Worm (Caenorhabditis elegans) whole organism, early embryonic: ENCODE data around the gene cri-2.

Source experiments
- B0310.2 ChIP-seq: sonication (generic microtip); optimal IDR thresholded peaks from 2 replicates; lab custom pipeline; 2016; ENCODE audit warnings: mild to moderate bottlenecking, missing genetic modification characterization, missing compliant biosample characterization
- F13C5.2 ChIP-seq: sonication (generic microtip); optimal IDR thresholded peaks from 2 replicates; lab custom pipeline; 2017; ENCODE audit warnings: mild to moderate bottlenecking, missing genetic modification characterization, inconsistent platforms, missing compliant biosample characterization
- aly-1 ChIP-seq: sonication (generic microtip); optimal IDR thresholded peaks from 2 replicates; lab custom pipeline; 2016; ENCODE audit warnings: missing genetic modification characterization, missing compliant biosample characterization
- ama-1 ChIP-seq: fragments of 150-350 bp; optimal IDR thresholded peaks from 2 replicates; lab custom pipeline; 2014
- ceh-13 ChIP-seq: fragments of 200-800 bp; sonication (Bioruptor generic); optimal IDR thresholded peaks from 2 replicates; lab custom pipeline; 2018; ENCODE audit warnings: mild to moderate bottlenecking, missing genetic modification characterization, missing compliant biosample characterization
- ceh-36 ChIP-seq: sonication (generic microtip); optimal IDR thresholded peaks from 2 replicates; lab custom pipeline; 2016; ENCODE audit warnings: missing genetic modification characterization, inconsistent platforms, missing compliant biosample characterization
- ets-7 ChIP-seq: sonication (generic microtip); optimal IDR thresholded peaks from 2 replicates; lab custom pipeline; 2016; ENCODE audit warnings: missing genotype, missing genetic modification characterization, missing compliant biosample characterization
- flt-1 ChIP-seq: fragments of 200-800 bp; sonication (Bioruptor generic); IDR thresholded peaks from 2 replicates; pipeline ENCODE4 v1.3.6; 2022; ENCODE audit warnings: missing genetic modification characterization, missing compliant biosample characterization
- hmbx-1 ChIP-seq: sonication (generic microtip); optimal IDR thresholded peaks from 2 replicates; lab custom pipeline; 2016; ENCODE audit warnings: mild to moderate bottlenecking, missing genetic modification characterization, missing compliant biosample characterization
- hmg-4 ChIP-seq: fragments of 200-800 bp; sonication (Bioruptor generic); optimal IDR thresholded peaks from 2 replicates; lab custom pipeline; 2018; ENCODE audit warnings: mild to moderate bottlenecking, missing genetic modification characterization, missing compliant biosample characterization
- hnd-1 ChIP-seq: sonication (generic microtip); optimal IDR thresholded peaks from 2 replicates; lab custom pipeline; 2016; ENCODE audit warnings: missing genetic modification characterization, missing compliant biosample characterization
- pes-1 ChIP-seq: fragments of 200-800 bp; sonication (Bioruptor generic); IDR thresholded peaks from 2 replicates; pipeline ENCODE4 v1.3.6; 2022; ENCODE audit warnings: missing genetic modification reagents, missing genetic modification characterization, missing compliant biosample characterization
- scrt-1 ChIP-seq: fragments of 200-800 bp; sonication (Bioruptor generic); IDR thresholded peaks from 2 replicates; pipeline ENCODE4 v1.3.6; 2022; ENCODE audit warnings: missing genetic modification characterization, missing compliant biosample characterization
- sea-1 ChIP-seq: fragments of 200-800 bp; sonication (Bioruptor generic); conservative IDR thresholded peaks from 2 replicates; pipeline ENCODE4 v1.3.6; 2022; ENCODE audit warnings: missing genetic modification characterization, missing compliant biosample characterization
- tbx-11 ChIP-seq: fragments of 200-800 bp; sonication (Bioruptor generic); IDR thresholded peaks from 2 replicates; pipeline ENCODE4 v1.3.6; 2022; ENCODE audit warnings: missing genetic modification characterization, missing compliant biosample characterization
- tbx-37 ChIP-seq: fragments of 200-800 bp; sonication (Bioruptor generic); conservative IDR thresholded peaks from 2 replicates; pipeline ENCODE4 v1.3.6; 2022; ENCODE audit warnings: missing genetic modification reagents, missing genetic modification characterization, missing compliant biosample characterization
- tra-4 ChIP-seq: sonication (generic microtip); optimal IDR thresholded peaks from 2 replicates; lab custom pipeline; 2017; ENCODE audit warnings: missing genetic modification characterization, missing compliant biosample characterization

Gene cri-2

DNA sequence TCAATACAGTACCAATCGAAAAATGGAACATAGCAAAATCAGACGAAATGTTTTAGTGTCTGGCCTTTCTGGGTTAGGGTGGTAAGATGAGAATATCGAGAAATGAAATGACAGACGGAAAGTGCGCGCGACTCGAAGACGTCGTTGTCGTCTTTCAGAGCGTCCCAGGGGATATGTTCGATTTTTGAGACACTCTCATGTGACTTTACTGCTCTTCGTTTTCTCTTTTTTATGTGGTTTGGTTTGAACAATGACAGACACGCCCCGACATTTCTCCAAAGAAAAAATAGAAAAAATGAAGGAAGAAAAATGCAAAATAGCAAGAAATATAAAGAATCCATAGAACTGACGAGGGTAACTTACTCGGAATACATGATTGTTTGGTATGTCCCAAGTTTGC is 8.9 kb downstream of the cri-2 start:
- TF ChIP-seq scrt-1 (GFP tag; lab: Robert Waterston, UW) (no peak), F13C5.2 (tag; lab: Kevin White, UChicago) (no peak), B0310.2 (tag; lab: Kevin White, UChicago) (no peak), hnd-1 (tag; lab: Kevin White, UChicago) (no peak), sea-1 (GFP tag; lab: Robert Waterston, UW) (no peak), ceh-13 (GFP tag; lab: Kevin White, UChicago) (no peak), flt-1 (GFP tag; lab: Robert Waterston, UW) (no peak), tbx-11 (GFP tag; lab: Robert Waterston, UW) (no peak)

DNA sequence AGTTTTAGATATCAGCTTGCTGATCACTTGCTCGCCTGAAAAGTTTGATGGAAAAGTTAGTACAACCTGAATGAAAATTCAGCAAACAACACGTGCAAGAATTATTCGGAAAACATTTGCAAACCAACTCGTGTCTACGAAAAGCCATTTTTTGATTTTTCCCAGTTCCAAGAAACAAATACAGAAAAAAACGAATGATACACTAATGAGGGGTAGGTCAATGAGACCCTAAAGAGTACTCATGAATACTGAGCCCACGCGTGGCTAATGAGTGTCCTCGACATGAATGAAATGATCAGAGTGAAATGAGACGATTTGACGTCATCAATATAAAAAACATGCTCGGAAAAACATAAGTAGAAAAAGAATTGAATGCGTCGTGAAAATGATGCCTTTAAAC is 10.4 kb downstream of the cri-2 start:
- TF ChIP-seq ceh-36 (no peak), aly-1 (tag; lab: Kevin White, UChicago) (no peak), B0310.2 (tag; lab: Kevin White, UChicago) (no peak)

DNA sequence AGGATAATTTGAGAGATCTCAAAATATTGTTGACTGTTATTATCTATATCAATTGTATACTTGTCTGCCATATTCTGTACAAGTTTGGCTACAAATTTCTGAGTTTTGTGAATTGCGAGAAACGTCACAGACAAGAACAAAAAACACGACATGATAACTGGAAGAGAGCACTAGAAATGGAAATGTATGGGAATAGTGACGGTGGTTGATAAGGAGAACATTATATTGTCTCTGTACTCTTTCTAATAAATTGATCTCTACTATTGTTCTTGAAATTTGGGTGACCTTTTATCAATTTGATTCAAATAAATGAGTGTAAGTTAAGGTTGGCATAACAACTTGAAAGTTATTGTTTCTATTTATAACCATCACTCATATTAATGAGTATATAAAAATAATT is 11.2 kb downstream of the cri-2 start:
- TF ChIP-seq F13C5.2 (tag; lab: Kevin White, UChicago) (no peak), ama-1 (lab: Kevin White, UChicago) (no peak), sea-1 (GFP tag; lab: Robert Waterston, UW) (no peak), aly-1 (tag; lab: Kevin White, UChicago) (no peak), hmg-4 (GFP tag; lab: Kevin White, UChicago) (no peak), ceh-36 (no peak), tbx-37 (GFP tag; lab: Robert Waterston, UW) (no peak), tra-4 (tag; lab: Kevin White, UChicago) (no peak), tbx-11 (GFP tag; lab: Robert Waterston, UW) (no peak), ceh-13 (GFP tag; lab: Kevin White, UChicago) (no peak), hnd-1 (tag; lab: Kevin White, UChicago) (no peak), B0310.2 (tag; lab: Kevin White, UChicago) (no peak), pes-1 (GFP tag; lab: Robert Waterston, UW) (no peak), ets-7 (tag; lab: Kevin White, UChicago) (no peak), scrt-1 (GFP tag; lab: Robert Waterston, UW) (no peak), flt-1 (GFP tag; lab: Robert Waterston, UW) (no peak), hmbx-1 (no peak)

DNA sequence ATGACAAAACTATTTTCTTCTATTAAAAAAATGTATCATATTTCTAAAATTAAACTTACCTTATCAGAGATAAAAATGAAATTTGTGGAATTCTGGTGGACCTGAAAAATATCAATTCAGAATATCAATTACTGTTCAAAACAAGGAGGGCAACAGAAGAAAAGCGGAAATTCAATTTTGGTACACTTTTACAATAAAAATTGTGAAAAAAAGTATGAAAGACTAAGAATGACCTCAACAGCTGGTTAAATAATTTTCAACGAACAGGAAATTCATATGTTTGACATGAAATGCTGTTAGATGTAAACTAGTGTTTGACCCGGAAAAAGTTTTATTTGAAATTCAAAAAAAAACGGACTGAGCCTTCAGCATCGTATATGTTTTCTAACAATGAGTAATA is 12.3 kb downstream of the cri-2 start, which contains the start of gene K07C11.7:
TSS of gene K07C11.7 (minus strand) at position 101 of the 400 bp plus-strand sequence.
- TF ChIP-seq F13C5.2 (tag; lab: Kevin White, UChicago) (no peak), pes-1 (GFP tag; lab: Robert Waterston, UW) (no peak), scrt-1 (GFP tag; lab: Robert Waterston, UW) (no peak), ceh-36 (no peak), tbx-11 (GFP tag; lab: Robert Waterston, UW) (no peak)

DNA sequence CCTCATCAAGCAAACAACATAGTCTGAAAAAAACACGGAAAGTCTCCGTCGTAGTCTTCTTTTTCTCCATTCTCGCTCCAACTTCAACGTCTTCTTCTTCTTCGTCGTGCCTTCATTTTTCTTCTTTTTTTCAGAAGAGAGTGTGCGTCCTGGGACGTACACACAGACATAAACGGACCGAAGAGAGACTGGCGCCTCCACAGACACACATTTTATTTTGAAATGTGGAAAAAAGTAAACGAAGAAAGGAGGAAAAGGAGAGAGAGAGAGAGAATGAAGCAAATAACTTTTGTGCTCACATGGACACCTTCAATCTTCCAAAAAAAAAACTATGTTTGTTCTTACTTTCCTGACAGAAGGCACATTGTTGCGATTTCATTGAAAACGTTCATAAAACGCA is 13.6 kb downstream of the cri-2 start:
- TF ChIP-seq ceh-13 (GFP tag; lab: Kevin White, UChicago) (no peak), tbx-11 (GFP tag; lab: Robert Waterston, UW) (no peak), tbx-37 (GFP tag; lab: Robert Waterston, UW) (no peak), hmg-4 (GFP tag; lab: Kevin White, UChicago) (no peak), flt-1 (GFP tag; lab: Robert Waterston, UW) (no peak), F13C5.2 (tag; lab: Kevin White, UChicago) (no peak), pes-1 (GFP tag; lab: Robert Waterston, UW) (no peak), tra-4 (tag; lab: Kevin White, UChicago) (no peak)

DNA sequence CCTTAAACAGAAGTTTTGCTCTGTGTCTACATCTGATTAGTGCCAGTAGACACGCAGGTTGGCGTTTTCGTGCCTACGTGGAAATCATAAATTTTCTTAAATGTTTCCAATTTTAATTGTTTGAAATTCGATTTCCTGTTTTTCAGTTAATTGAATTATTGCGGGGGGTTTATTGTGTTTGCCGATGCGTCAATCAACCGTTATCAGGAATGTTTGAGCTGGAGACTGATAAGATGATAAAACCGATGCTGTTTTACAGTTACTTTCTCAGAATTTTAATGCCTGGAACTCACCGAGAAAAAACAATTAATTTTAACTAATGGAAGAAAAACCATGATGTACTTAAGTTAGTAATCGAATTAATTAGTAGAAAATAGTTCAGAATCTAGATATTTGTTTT is 15.5 kb downstream of the cri-2 start:
- TF ChIP-seq tbx-37 (GFP tag; lab: Robert Waterston, UW) (no peak), B0310.2 (tag; lab: Kevin White, UChicago) (no peak), ceh-36 (no peak), sea-1 (GFP tag; lab: Robert Waterston, UW) (no peak), ceh-13 (GFP tag; lab: Kevin White, UChicago) (no peak), hmbx-1 (no peak), hmg-4 (GFP tag; lab: Kevin White, UChicago) (no peak), F13C5.2 (tag; lab: Kevin White, UChicago) (no peak), aly-1 (tag; lab: Kevin White, UChicago) (no peak), tra-4 (tag; lab: Kevin White, UChicago) (no peak), scrt-1 (GFP tag; lab: Robert Waterston, UW) (no peak), ets-7 (tag; lab: Kevin White, UChicago) (no peak), ama-1 (lab: Kevin White, UChicago) (no peak), flt-1 (GFP tag; lab: Robert Waterston, UW) (no peak), tbx-11 (GFP tag; lab: Robert Waterston, UW) (no peak), hnd-1 (tag; lab: Kevin White, UChicago) (no peak), pes-1 (GFP tag; lab: Robert Waterston, UW) (no peak)

DNA sequence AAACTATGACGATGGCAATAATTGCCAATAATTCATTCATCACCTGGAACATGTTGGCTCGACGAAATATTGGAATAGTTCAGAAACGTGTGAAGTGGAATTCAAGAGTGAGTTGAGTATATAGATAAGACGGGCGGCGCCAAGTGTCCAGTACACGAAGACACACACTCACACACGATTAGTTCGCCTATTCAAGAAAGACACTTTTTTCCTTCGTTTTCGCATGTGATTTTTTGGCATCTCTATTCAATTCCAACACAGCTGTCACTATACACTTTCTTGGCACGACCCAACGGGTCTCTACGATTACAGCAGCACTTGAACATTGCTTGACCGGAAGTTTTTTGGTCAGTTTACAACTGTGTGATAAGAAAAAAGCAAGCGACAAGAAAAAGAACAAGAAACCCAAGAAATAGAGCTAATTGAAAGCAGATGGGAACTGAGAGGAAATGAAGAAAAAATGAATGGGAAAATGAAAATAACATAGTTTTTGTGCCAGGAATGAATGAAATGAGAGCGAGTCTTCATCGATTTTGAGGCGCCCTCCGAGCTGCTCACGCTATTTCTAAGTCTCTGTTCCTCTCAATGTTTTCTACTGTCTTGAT is 16.2 kb downstream of the cri-2 start, which contains the start of gene K07C11.8:
TSS of gene K07C11.8 (minus strand) at position 224 of the 605 bp plus-strand sequence.
- no peak for TF ChIP-seq aly-1 (tag; lab: Kevin White, UChicago)
- no peak for TF ChIP-seq ama-1 (lab: Kevin White, UChicago)
- no peak for TF ChIP-seq hmg-4 (GFP tag; lab: Kevin White, UChicago)
- no peak for TF ChIP-seq ceh-13 (GFP tag; lab: Kevin White, UChicago)
- TF ChIP-seq tbx-11 (GFP tag; lab: Robert Waterston, UW) = no peak
- TF ChIP-seq tbx-37 (GFP tag; lab: Robert Waterston, UW) = no peak
- TF ChIP-seq hnd-1 (tag; lab: Kevin White, UChicago) = no peak
- no peak for TF ChIP-seq B0310.2 (tag; lab: Kevin White, UChicago)
- no peak for TF ChIP-seq flt-1 (GFP tag; lab: Robert Waterston, UW)
- TF ChIP-seq ets-7 (tag; lab: Kevin White, UChicago) = no peak
- TF ChIP-seq sea-1 (GFP tag; lab: Robert Waterston, UW) = no peak
- no peak for TF ChIP-seq pes-1 (GFP tag; lab: Robert Waterston, UW)
- no peak for TF ChIP-seq scrt-1 (GFP tag; lab: Robert Waterston, UW)
- TF ChIP-seq hmbx-1 = no peak
- no peak for TF ChIP-seq tra-4 (tag; lab: Kevin White, UChicago)
- no peak for TF ChIP-seq F13C5.2 (tag; lab: Kevin White, UChicago)
- TF ChIP-seq ceh-36 = no peak
